Fruit fly (Drosophila melanogaster) whole organism, adult: ENCODE data around the gene CG45486.

ENCODE experiments used
- CG11617 ChIP-seq: fragments of 200-800 bp; sonication (Bioruptor generic); optimal IDR thresholded peaks from 2 replicates; lab custom pipeline; 2017; ENCODE audit warnings: mild to moderate bottlenecking, missing biosample characterization, missing genetic modification reagents, missing genetic modification characterization
- CG12768 ChIP-seq: fragments of 200-800 bp; sonication (Bioruptor generic); optimal IDR thresholded peaks from 2 replicates; lab custom pipeline; 2017; ENCODE audit warnings: missing biosample characterization, missing genetic modification characterization, mild to moderate bottlenecking, moderate library complexity, missing genetic modification reagents
- CG14711 ChIP-seq: fragments of 200-800 bp; sonication (Bioruptor generic); optimal IDR thresholded peaks from 2 replicates; lab custom pipeline; 2018; ENCODE audit warnings: missing biosample characterization, mild to moderate bottlenecking, missing genetic modification characterization, moderate library complexity
- CG1620 ChIP-seq: fragments of 200-800 bp; sonication (Bioruptor generic); optimal IDR thresholded peaks from 2 replicates; lab custom pipeline; 2016; ENCODE audit warnings: missing biosample characterization, missing genetic modification characterization
- CG33017 ChIP-seq: fragments of 200-800 bp; sonication (Bioruptor generic); optimal IDR thresholded peaks from 2 replicates; lab custom pipeline; 2018; ENCODE audit warnings: missing biosample characterization, mild to moderate bottlenecking, missing genetic modification characterization, moderate library complexity
- CG5204 ChIP-seq: fragments of 200-800 bp; sonication (Bioruptor generic); optimal IDR thresholded peaks from 2 replicates; lab custom pipeline; 2016; ENCODE audit warnings: missing biosample characterization, missing genetic modification characterization
- CG7045 ChIP-seq: fragments of 200-800 bp; sonication (Bioruptor generic); optimal IDR thresholded peaks from 2 replicates; lab custom pipeline; 2017; ENCODE audit warnings: missing biosample characterization, mild to moderate bottlenecking, missing genetic modification characterization
- CG7101 ChIP-seq: fragments of 200-800 bp; sonication (Bioruptor generic); optimal IDR thresholded peaks from 2 replicates; lab custom pipeline; 2018; ENCODE audit warnings: missing biosample characterization, mild to moderate bottlenecking, missing genetic modification characterization, moderate library complexity
- Clk ChIP-seq: fragments of 200-800 bp; sonication (Bioruptor generic); optimal IDR thresholded peaks from 2 replicates; lab custom pipeline; 2017; ENCODE audit warnings: missing biosample characterization, missing genetic modification characterization
- Crg-1 ChIP-seq: fragments of 200-800 bp; sonication (Bioruptor generic); optimal IDR thresholded peaks from 2 replicates; lab custom pipeline; 2016; ENCODE audit warnings: missing biosample characterization, missing genetic modification characterization
- Hr96 ChIP-seq: fragments of 200-800 bp; sonication (Bioruptor generic); optimal IDR thresholded peaks from 2 replicates; lab custom pipeline; 2016; ENCODE audit warnings: missing biosample characterization, missing genetic modification characterization
- Mnt ChIP-seq: fragments of 200-800 bp; sonication (Bioruptor generic); optimal IDR thresholded peaks from 2 replicates; lab custom pipeline; 2016; ENCODE audit warnings: missing biosample characterization, mild to moderate bottlenecking, missing genetic modification characterization
- bab1 ChIP-seq: fragments of 200-800 bp; sonication (Bioruptor generic); optimal IDR thresholded peaks from 3 replicates; lab custom pipeline; 2019; ENCODE audit warnings: missing biosample characterization, mild to moderate bottlenecking, missing genetic modification characterization, moderate library complexity
- cic ChIP-seq: fragments of 200-800 bp; sonication (Bioruptor generic); optimal IDR thresholded peaks from 2 replicates; lab custom pipeline; 2017; ENCODE audit warnings: missing biosample characterization, mild to moderate bottlenecking, missing genetic modification characterization, moderate library complexity
- cnc ChIP-seq, 2 experiments: fragments of >200 bp; optimal IDR thresholded peaks; 2 replicates each; lab custom pipeline; 2017
- kay ChIP-seq: fragments of 200-800 bp; sonication (Bioruptor generic); peaks from one replicate; lab custom pipeline; 2016; ENCODE audit warnings: missing biosample characterization, missing genetic modification characterization, borderline replicate concordance
- ovo ChIP-seq: fragments of 200-800 bp; sonication (Bioruptor generic); optimal IDR thresholded peaks from 2 replicates; lab custom pipeline; 2016; ENCODE audit warnings: missing biosample characterization, missing genetic modification characterization
- pad ChIP-seq: fragments of 200-800 bp; sonication (Bioruptor generic); optimal IDR thresholded peaks from 3 replicates; lab custom pipeline; 2017; ENCODE audit warnings: missing biosample characterization, missing genetic modification characterization, mild to moderate bottlenecking, moderate library complexity, missing genetic modification reagents
- tj ChIP-seq: fragments of 200-800 bp; sonication (Bioruptor generic); optimal IDR thresholded peaks from 3 replicates; lab custom pipeline; 2017; ENCODE audit warnings: missing biosample characterization, mild to moderate bottlenecking, missing genetic modification characterization, moderate library complexity
- toe ChIP-seq: fragments of 200-800 bp; sonication (Bioruptor generic); optimal IDR thresholded peaks from 2 replicates; lab custom pipeline; 2016; ENCODE audit warnings: missing biosample characterization, missing genetic modification characterization

The CG45486 gene

DNA sequence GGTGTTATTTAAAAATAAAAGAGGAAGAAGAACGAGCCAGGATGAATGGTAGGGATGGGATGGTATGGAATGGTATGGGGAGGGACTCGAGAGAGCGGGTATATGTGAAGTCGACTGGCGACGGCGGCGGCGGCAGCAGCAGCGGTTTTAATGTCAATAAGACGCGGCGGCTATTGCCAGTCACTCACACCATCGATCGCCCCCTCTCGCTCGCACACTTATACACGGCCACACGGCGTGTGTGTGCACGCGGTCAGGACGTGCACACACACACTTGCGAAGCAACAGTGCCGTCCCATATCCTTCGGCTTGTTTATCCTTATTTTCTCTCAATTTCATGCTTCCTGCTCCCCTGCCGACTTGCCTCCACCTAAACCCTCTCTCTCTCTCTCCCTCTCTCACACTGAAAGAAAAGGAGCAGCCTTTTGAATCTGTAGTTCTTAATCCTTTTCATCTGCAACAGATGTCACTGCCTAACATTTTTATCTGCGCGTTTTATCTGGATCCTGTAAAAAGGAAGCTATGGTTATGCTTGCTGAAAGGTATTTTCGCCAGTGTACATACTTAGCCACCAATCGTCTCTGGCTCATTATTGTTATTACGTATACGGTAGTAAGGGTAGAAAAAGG, 20.7 kb downstream of the CG45486 start:
- TF ChIP-seq toe (peak; percentile 9), Mnt (GFP tag; lab: Kevin White, UChicago) (no peak), CG1620 (GFP tag; lab: Kevin White, UChicago) (no peak), CG33017 (peak; percentile 15), bab1 (no peak), ovo (GFP tag; lab: Kevin White, UChicago) (no peak), tj (no peak), CG11617 (GFP tag; lab: Kevin White, UChicago) (no peak), Hr96 (GFP tag; lab: Kevin White, UChicago) (no peak), CG7101 (peak; percentile 43), CG12768 (GFP tag; lab: Kevin White, UChicago) (no peak), CG7045 (GFP tag; lab: Kevin White, UChicago) (peak; percentile 22), kay (GFP tag; lab: Kevin White, UChicago) (no peak), CG5204 (GFP tag; lab: Kevin White, UChicago) (peak; percentile 48), cnc (optimal IDR thresholded peaks at IDR 0.05; lab: Kevin White, UChicago) (no peak), pad (GFP tag; lab: Kevin White, UChicago) (no peak), cic (GFP tag; lab: Kevin White, UChicago) (no peak), Clk (GFP tag; lab: Kevin White, UChicago) (no peak), Crg-1 (GFP tag; lab: Kevin White, UChicago) (no peak), CG14711 (tag; lab: Kevin White, UChicago) (peak; percentile 12)

DNA sequence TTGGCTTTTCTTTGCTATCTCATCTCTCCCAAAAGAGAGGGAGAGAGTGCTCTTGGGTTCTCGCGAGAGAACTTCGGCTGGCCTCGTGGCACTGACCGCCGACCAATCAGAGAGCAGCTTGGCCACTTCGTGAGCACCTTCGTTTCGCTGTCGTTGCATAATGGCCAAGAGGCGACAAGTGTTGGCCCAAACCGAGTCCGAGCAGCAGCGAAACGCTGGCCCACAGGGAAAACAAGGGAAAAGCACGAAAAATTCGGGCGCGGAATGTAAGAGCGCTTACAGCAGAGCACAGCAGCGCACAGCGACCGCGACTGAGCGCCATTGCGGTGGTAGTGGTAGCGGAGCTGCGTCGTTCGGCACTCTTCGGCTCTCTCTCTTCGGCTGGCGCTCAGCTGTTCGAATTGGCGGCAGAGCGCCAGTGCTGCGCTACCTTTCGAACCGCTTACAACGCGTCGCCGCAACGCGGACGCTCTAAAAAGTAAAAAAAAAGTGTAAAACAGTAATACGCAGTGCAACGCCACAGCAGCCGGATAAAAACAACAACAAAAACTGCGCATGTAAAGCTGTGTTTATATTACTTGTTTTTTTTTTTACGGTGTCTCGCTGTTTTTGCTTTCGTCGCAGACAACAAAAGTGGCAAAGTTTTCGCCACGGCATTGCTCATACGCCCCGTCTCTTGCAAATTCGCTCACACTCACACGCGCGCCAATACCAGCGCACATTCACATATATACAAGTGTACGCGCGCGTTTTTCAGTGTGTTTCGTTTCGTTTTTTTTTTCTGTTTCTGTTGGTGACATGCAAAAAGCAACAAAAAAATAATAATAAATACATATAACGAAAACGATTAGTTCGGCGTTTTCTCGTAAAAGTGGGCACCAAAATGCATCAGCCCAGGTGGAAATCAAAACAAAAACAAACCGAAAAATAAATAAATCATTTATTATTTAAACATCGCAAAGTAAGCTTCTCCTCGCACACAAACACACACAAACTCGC, 22.7 kb downstream of the CG45486 start:
- TF ChIP-seq CG12768 (GFP tag; lab: Kevin White, UChicago) (no peak), CG5204 (GFP tag; lab: Kevin White, UChicago) (no peak), Clk (GFP tag; lab: Kevin White, UChicago) (no peak), CG14711 (tag; lab: Kevin White, UChicago) (no peak), Hr96 (GFP tag; lab: Kevin White, UChicago) (peak; percentile 45), CG7045 (GFP tag; lab: Kevin White, UChicago) (no peak), cic (GFP tag; lab: Kevin White, UChicago) (no peak), bab1 (no peak), kay (GFP tag; lab: Kevin White, UChicago) (peak; percentile 85), Crg-1 (GFP tag; lab: Kevin White, UChicago) (peak; percentile 16), CG33017 (no peak), tj (peak; percentile 86), CG7101 (peak; percentile 1), CG1620 (GFP tag; lab: Kevin White, UChicago) (peak; percentile 3), cnc (optimal IDR thresholded peaks at IDR 0.05; lab: Kevin White, UChicago) (no peak), Mnt (GFP tag; lab: Kevin White, UChicago) (peak; percentile 60), ovo (GFP tag; lab: Kevin White, UChicago) (peak; percentile 66), toe (peak; percentile 5), pad (GFP tag; lab: Kevin White, UChicago) (peak; percentile 30), CG11617 (GFP tag; lab: Kevin White, UChicago) (peak; percentile 76)

DNA sequence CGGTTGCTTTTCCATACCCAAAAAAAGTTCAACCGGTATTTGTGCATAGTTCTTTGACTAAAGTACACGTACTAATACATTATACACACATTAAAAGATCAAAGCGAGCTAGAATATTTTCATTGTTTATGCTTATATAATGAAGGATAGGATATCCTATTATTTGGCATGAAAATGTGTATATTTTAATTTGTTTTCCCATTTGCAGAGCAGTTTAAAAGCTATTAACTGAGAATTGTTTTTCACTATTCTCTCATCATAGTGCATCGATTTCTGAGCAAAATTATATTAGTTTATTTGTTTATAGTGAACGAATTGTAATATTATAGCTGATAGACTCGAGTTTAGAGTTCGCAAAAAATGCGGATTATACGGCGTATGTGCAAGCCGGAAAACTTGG, 23.4 kb downstream of the CG45486 start:
- TF ChIP-seq kay (GFP tag; lab: Kevin White, UChicago): peak; percentile 81
- TF ChIP-seq CG11617 (GFP tag; lab: Kevin White, UChicago): no peak

- TF ChIP-seq toe: no peak
- peak; percentile 20 for TF ChIP-seq kay (GFP tag; lab: Kevin White, UChicago)
These were observed 25.7 kb downstream of the CG45486 start for dm6 chrX:19884204-19884603.

- TF ChIP-seq Crg-1 (GFP tag; lab: Kevin White, UChicago) (no peak), CG7101 (peak; percentile 52), CG7045 (GFP tag; lab: Kevin White, UChicago) (no peak), CG14711 (tag; lab: Kevin White, UChicago) (no peak), Clk (GFP tag; lab: Kevin White, UChicago) (no peak), kay (GFP tag; lab: Kevin White, UChicago) (peak; percentile 31), tj (peak; percentile 91), cic (GFP tag; lab: Kevin White, UChicago) (no peak), CG11617 (GFP tag; lab: Kevin White, UChicago) (peak; percentile 52), CG12768 (GFP tag; lab: Kevin White, UChicago) (no peak)
These were observed 31.3 kb downstream of the CG45486 start for dm6 chrX:19878342-19879204.
